Worm (Caenorhabditis elegans) whole organism, mixed stage, embryonic: ENCODE measurements around the gene rgs-6.

Experiments used
- M03D4.4 ChIP-seq: sonication (generic microtip); optimal IDR thresholded peaks from 2 replicates; lab custom pipeline; 2017; ENCODE audit warnings: mild to moderate bottlenecking, missing genetic modification characterization, missing compliant biosample characterization
- bed-3 ChIP-seq: fragments of 200-800 bp; sonication (Bioruptor generic); optimal IDR thresholded peaks from 3 replicates; lab custom pipeline; 2018; ENCODE audit warnings: mild to moderate bottlenecking, missing genetic modification characterization, moderate library complexity, missing compliant biosample characterization
- blmp-1 ChIP-seq: fragments of 150-350 bp; optimal IDR thresholded peaks from 2 replicates; lab custom pipeline; 2014; ENCODE audit warnings: missing biosample characterization, missing genetic modification characterization
- ceh-39 ChIP-seq: fragments of 150-350 bp; optimal IDR thresholded peaks from 2 replicates; lab custom pipeline; 2014; ENCODE audit warnings: missing biosample characterization, missing genetic modification characterization
- ceh-43 ChIP-seq: fragments of 200-800 bp; sonication (Bioruptor generic); optimal IDR thresholded peaks from 2 replicates; lab custom pipeline; 2018; ENCODE audit warnings: mild to moderate bottlenecking, missing genetic modification characterization, moderate library complexity, missing compliant biosample characterization
- ceh-83 ChIP-seq: fragments of 200-800 bp; sonication (Bioruptor generic); optimal IDR thresholded peaks from 2 replicates; lab custom pipeline; 2018; ENCODE audit warnings: mild to moderate bottlenecking, missing genetic modification characterization, missing compliant biosample characterization
- ces-1 ChIP-seq: fragments of 150-350 bp; optimal IDR thresholded peaks from 2 replicates; lab custom pipeline; 2014; ENCODE audit warnings: missing biosample characterization, missing genetic modification reagents, missing genetic modification characterization
- cnd-1 ChIP-seq: fragments of 200-800 bp; sonication (Bioruptor generic); optimal IDR thresholded peaks from 2 replicates; lab custom pipeline; 2018; ENCODE audit warnings: mild to moderate bottlenecking, missing genetic modification characterization, missing compliant biosample characterization
- drap-1 ChIP-seq: fragments of 200-800 bp; sonication (Bioruptor generic); optimal IDR thresholded peaks from 3 replicates; lab custom pipeline; 2018; ENCODE audit warnings: mild to moderate bottlenecking, missing genetic modification characterization, missing compliant biosample characterization
- elt-1 ChIP-seq: sonication (generic microtip); optimal IDR thresholded peaks from 2 replicates; lab custom pipeline; 2017; ENCODE audit warnings: missing genetic modification characterization, mild to moderate bottlenecking, missing compliant biosample characterization, antibody characterized with exemption, moderate library complexity, borderline replicate concordance; ENCODE audit not compliant: insufficient read depth
- elt-3 ChIP-seq: fragments of 150-350 bp; optimal IDR thresholded peaks from 2 replicates; lab custom pipeline; 2014; ENCODE audit warnings: missing biosample characterization, missing genetic modification characterization
- flh-1 ChIP-seq: fragments of 200-800 bp; sonication (Bioruptor generic); optimal IDR thresholded peaks from 2 replicates; lab custom pipeline; 2018; ENCODE audit warnings: mild to moderate bottlenecking, missing genetic modification characterization, moderate library complexity, missing compliant biosample characterization
- ham-2 ChIP-seq: fragments of 200-800 bp; sonication (Bioruptor generic); optimal IDR thresholded peaks from 2 replicates; lab custom pipeline; 2018; ENCODE audit warnings: mild to moderate bottlenecking, missing genetic modification characterization, missing compliant biosample characterization
- hlh-1 ChIP-seq: fragments of 150-350 bp; optimal IDR thresholded peaks from 2 replicates; lab custom pipeline; 2014; ENCODE audit warnings: missing biosample characterization, missing genetic modification reagents, missing genetic modification characterization
- lin-13 ChIP-seq: fragments of 150-350 bp; optimal IDR thresholded peaks from 2 replicates; lab custom pipeline; 2014; ENCODE audit warnings: missing biosample characterization, missing genetic modification characterization
- lin-32 ChIP-seq: fragments of 200-800 bp; sonication (Bioruptor generic); optimal IDR thresholded peaks from 2 replicates; lab custom pipeline; 2018; ENCODE audit warnings: mild to moderate bottlenecking, missing genetic modification characterization, missing compliant biosample characterization
- mab-5 ChIP-seq: fragments of 150-350 bp; optimal IDR thresholded peaks from 2 replicates; lab custom pipeline; 2014; ENCODE audit warnings: missing biosample characterization, missing genetic modification characterization
- mep-1 ChIP-seq: fragments of 150-350 bp; optimal IDR thresholded peaks from 2 replicates; lab custom pipeline; 2017; ENCODE audit warnings: missing biosample characterization, missing genetic modification reagents, missing genetic modification characterization, inconsistent platforms
- mls-2 ChIP-seq: sonication (generic microtip); optimal IDR thresholded peaks from 2 replicates; lab custom pipeline; 2016; ENCODE audit warnings: mild to moderate bottlenecking, missing genetic modification characterization, moderate library complexity, missing compliant biosample characterization
- nhr-12 ChIP-seq: fragments of 150-350 bp; optimal IDR thresholded peaks from 2 replicates; lab custom pipeline; 2014; ENCODE audit warnings: missing biosample characterization, missing genetic modification characterization
- nhr-2 ChIP-seq: fragments of 150-350 bp; optimal IDR thresholded peaks from 2 replicates; lab custom pipeline; 2014; ENCODE audit warnings: missing biosample characterization, missing genetic modification characterization
- nhr-237 ChIP-seq: fragments of 150-350 bp; optimal IDR thresholded peaks from 2 replicates; lab custom pipeline; 2014; ENCODE audit warnings: missing biosample characterization, missing genetic modification characterization
- nhr-28 ChIP-seq: fragments of 150-350 bp; optimal IDR thresholded peaks from 2 replicates; lab custom pipeline; 2014; ENCODE audit warnings: missing biosample characterization, missing genetic modification characterization
- nhr-76 ChIP-seq: sonication (generic microtip); optimal IDR thresholded peaks from 2 replicates; lab custom pipeline; 2017; ENCODE audit warnings: missing biosample characterization, missing genetic modification characterization
- pha-4 ChIP-seq: fragments of 150-350 bp; optimal IDR thresholded peaks from 2 replicates; lab custom pipeline; 2018; ENCODE audit warnings: missing biosample characterization, missing genetic modification reagents, missing genetic modification characterization
- sem-2 ChIP-seq: fragments of 200-800 bp; sonication (Bioruptor generic); optimal IDR thresholded peaks from 2 replicates; lab custom pipeline; 2018; ENCODE audit warnings: mild to moderate bottlenecking, missing genetic modification characterization, missing compliant biosample characterization
- snpc-4 ChIP-seq: fragments of 150-350 bp; optimal IDR thresholded peaks from 2 replicates; lab custom pipeline; 2014; ENCODE audit warnings: missing biosample characterization, missing genetic modification characterization
- sptf-1 ChIP-seq: sonication (generic microtip); optimal IDR thresholded peaks from 2 replicates; lab custom pipeline; 2017; ENCODE audit warnings: mild to moderate bottlenecking, missing genetic modification characterization, moderate library complexity, missing compliant biosample characterization
- tbx-8 ChIP-seq: fragments of 200-800 bp; sonication (Bioruptor generic); optimal IDR thresholded peaks from 2 replicates; lab custom pipeline; 2018; ENCODE audit warnings: mild to moderate bottlenecking, missing genetic modification characterization, moderate library complexity, missing compliant biosample characterization
- unc-120 ChIP-seq: sonication (generic microtip); optimal IDR thresholded peaks from 2 replicates; lab custom pipeline; 2017; ENCODE audit warnings: missing genetic modification characterization, missing compliant biosample characterization; ENCODE audit not compliant: poor library complexity, severe bottlenecking
- unc-39 ChIP-seq: fragments of 150-350 bp; optimal IDR thresholded peaks from 2 replicates; lab custom pipeline; 2014; ENCODE audit warnings: missing biosample characterization, missing genetic modification characterization
- unc-62 ChIP-seq: fragments of 150-350 bp; optimal IDR thresholded peaks from 2 replicates; lab custom pipeline; 2014; ENCODE audit warnings: missing biosample characterization, missing genetic modification reagents, missing genetic modification characterization
- zip-8 ChIP-seq: fragments of 150-350 bp; optimal IDR thresholded peaks from 2 replicates; lab custom pipeline; 2014; ENCODE audit warnings: missing biosample characterization, missing genetic modification characterization
- ztf-11 ChIP-seq: fragments of 150-350 bp; optimal IDR thresholded peaks from 2 replicates; lab custom pipeline; 2014; ENCODE audit warnings: missing biosample characterization, missing genetic modification characterization

Gene rgs-6

DNA sequence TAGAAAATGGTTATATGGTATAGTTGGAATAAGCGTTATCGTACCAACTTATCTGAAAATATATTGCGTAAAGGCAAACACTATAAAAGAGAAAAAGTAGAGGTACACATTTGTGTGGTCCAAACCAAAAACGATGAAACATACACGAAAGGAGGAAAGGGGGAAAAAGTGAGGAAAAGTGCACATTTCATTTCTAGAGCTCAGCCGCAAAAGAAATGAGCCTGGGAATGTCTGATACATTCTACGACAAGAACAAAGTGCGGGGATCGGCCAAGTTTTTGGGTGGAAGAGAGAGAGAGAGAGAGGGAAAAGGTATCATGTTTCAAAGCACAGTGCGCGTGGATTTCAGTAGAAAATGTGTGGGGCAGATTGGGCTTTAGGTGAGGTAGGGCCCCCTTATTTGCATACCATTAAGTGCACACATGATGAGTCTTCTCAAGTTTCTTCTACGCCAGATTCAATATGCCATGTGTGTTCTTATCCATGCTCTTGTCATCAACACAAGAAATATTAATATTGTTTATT, at the start of gene rgs-6:
TSS of gene rgs-6 (minus strand) at position 51 of the 525 bp plus-strand sequence.
- no peak for TF ChIP-seq mls-2 (tag; lab: Kevin White, UChicago)
- TF ChIP-seq ceh-83 (GFP tag; lab: Kevin White, UChicago): no peak
- no peak for TF ChIP-seq zip-8
- TF ChIP-seq cnd-1 (tag; lab: Kevin White, UChicago): no peak
- no peak for TF ChIP-seq ztf-11 (tag; lab: Kevin White, UChicago)

DNA sequence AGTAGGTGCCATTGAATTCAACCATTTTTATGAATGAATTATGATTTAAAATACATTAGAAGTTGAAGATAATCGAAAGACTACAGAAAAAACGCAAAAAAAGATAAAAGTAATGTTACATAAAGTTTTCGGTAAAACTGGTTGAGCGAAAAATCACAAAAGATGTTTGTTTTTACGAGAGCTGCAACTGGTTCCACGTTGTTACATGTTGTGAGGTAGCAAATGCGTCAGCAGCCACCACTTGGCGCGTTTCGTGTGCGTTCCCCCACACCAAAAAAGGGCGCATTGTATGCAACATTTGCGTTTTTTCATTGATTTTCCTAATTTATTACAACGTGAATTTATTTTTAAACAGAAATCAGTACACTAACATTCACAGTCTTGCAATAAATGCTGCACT, 48.6 kb upstream of the rgs-6 start, which contains the start of gene gakh-1:
TSS of gene gakh-1 (plus strand) at position 347 of the 400 bp plus-strand sequence.
- TF ChIP-seq pha-4 (tag; lab: Kevin White, UChicago) (peak; percentile 66), bed-3 (GFP tag; lab: Kevin White, UChicago) (no peak), zip-8 (no peak), drap-1 (no peak), lin-13 (tag; lab: Kevin White, UChicago) (peak; percentile 54), mab-5 (tag; lab: Kevin White, UChicago) (no peak), ceh-83 (GFP tag; lab: Kevin White, UChicago) (no peak), flh-1 (GFP tag; lab: Kevin White, UChicago) (no peak), hlh-1 (peak; percentile 17), lin-32 (GFP tag; lab: Kevin White, UChicago) (no peak), sem-2 (GFP tag; lab: Kevin White, UChicago) (no peak), unc-120 (tag; lab: Kevin White, UChicago) (peak; percentile 44), nhr-2 (tag; lab: Kevin White, UChicago) (no peak), M03D4.4 (tag; lab: Kevin White, UChicago) (no peak), elt-3 (tag; lab: Kevin White, UChicago) (no peak), tbx-8 (no peak), ces-1 (no peak), sptf-1 (peak; percentile 39), blmp-1 (tag; lab: Kevin White, UChicago) (no peak)

DNA sequence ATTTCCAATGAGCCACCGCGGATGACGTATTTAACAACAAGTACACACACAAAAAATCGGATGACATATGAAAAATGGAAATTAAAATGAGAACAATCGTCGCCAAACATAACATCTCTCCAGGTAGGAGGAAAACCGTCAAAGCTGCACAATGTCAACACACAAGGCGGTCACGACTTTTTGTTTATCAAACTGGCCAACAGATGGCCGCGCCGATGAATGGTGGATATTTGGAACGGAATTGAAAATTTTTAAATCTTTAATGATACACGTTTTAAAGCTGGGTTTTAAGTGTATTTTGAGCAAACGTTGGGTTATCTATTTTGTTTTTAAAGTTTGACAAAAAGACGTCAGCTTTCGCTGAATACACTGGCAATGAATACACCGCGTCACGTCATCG, 47.7 kb upstream of the rgs-6 start:
- TF ChIP-seq mep-1 (no peak), unc-39 (tag; lab: Kevin White, UChicago) (no peak), pha-4 (tag; lab: Kevin White, UChicago) (peak; percentile 85), elt-3 (tag; lab: Kevin White, UChicago) (no peak), ham-2 (peak; percentile 3)
- TF ChIP-seq, all 35 proteins: peak for 2

DNA sequence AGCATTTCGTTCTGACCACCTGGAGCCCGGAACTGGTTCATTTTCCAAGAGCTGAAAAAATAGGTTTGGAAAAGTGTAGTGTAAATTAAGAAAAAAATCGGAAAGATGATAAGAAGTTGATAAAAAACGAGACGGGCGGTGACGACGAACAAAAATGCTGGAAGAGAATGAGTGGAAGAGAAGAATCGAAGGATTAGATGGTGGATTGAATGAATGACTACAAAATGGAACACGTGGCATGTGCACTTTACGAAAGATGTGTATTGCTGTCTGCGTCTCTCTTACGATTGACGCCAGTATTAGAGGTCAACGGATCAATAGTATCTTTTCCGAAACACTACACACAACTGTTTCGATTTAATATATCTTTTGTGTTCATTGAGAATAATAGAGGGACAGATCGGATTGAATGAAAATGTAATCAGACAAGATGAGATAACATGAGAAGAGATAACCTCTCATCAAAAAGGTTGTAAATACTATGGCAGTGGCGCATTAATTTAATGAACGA, 47.1 kb upstream of the rgs-6 start, which contains the start of gene sft-4:
TSS of gene sft-4 (minus strand) at position 51 of the 511 bp plus-strand sequence.
- TF ChIP-seq unc-120 (tag; lab: Kevin White, UChicago) (peak; percentile 47), blmp-1 (tag; lab: Kevin White, UChicago) (no peak), mep-1 (no peak), hlh-1 (peak; percentile 80), ceh-39 (tag; lab: Kevin White, UChicago) (no peak), lin-13 (tag; lab: Kevin White, UChicago) (no peak), tbx-8 (no peak), nhr-237 (tag; lab: Kevin White, UChicago) (no peak), sem-2 (GFP tag; lab: Kevin White, UChicago) (no peak), unc-39 (tag; lab: Kevin White, UChicago) (no peak), ces-1 (no peak), ceh-83 (GFP tag; lab: Kevin White, UChicago) (no peak), ham-2 (no peak), ceh-43 (GFP tag; lab: Kevin White, UChicago) (no peak), unc-62 (GFP tag; lab: Kevin White, UChicago) (peak; percentile 71), ztf-11 (tag; lab: Kevin White, UChicago) (no peak), sptf-1 (no peak), nhr-12 (tag; lab: Kevin White, UChicago) (no peak), mls-2 (tag; lab: Kevin White, UChicago) (no peak), pha-4 (tag; lab: Kevin White, UChicago) (no peak), snpc-4 (tag; lab: Kevin White, UChicago) (no peak), nhr-28 (no peak), nhr-2 (tag; lab: Kevin White, UChicago) (no peak), lin-32 (GFP tag; lab: Kevin White, UChicago) (no peak), bed-3 (GFP tag; lab: Kevin White, UChicago) (no peak), nhr-76 (tag; lab: Kevin White, UChicago) (no peak), mab-5 (tag; lab: Kevin White, UChicago) (no peak), elt-1 (peak; percentile 56), drap-1 (no peak), zip-8 (no peak)
